Worm (Caenorhabditis elegans): ENCODE results near the gene K09E9.3.

K09E9.3 gene

DNA sequence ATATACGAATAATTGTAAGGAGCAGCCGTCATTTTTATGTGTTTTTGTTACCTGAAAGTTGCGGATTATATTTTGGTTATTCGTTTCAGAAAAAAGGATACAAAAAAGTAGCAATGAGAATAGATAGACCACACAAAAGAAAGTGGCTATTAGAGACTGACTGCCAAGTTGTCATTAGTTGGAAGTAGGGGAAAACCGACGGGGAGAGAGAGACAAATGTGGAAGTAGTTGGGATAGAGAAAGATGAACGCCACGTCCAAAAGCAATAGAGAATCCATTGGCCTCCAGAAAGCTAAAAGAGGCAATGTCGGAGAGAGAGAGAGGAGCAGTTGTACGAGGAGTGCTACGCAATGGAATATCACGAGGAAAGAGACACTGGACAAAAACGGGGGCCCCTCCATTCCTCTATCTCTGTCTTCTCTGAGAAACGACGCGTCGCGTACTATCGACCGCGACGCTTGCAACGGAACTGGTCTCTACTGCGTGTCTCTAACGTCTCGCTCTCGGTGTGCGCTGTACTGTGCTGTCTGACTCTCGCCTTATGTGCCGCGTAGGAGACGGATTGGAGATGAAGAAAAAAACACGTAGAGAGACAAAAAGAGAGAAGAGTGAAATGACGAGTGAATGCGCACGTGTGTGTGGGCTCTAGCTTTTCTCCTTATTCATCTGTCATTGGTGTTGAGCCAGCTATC lies 6.9 kb downstream of the K09E9.3 start, which contains the start of gene rab-14:
TSS of gene rab-14 (minus strand) at position 51 of the 692 bp plus-strand sequence.
- TF ChIP-seq nhr-80 (tag; optimal IDR thresholded peaks at IDR 0.05): no peak
- peak; percentile 93 for TF ChIP-seq zfh-2 (GFP tag; conservative IDR thresholded peaks at IDR 0.05)
- TF ChIP-seq unc-130 (GFP tag; optimal IDR thresholded peaks at IDR 0.05): no peak
- TF ChIP-seq ceh-79 (tag; optimal IDR thresholded peaks at IDR 0.05): no peak
- peak; percentile 28 for TF ChIP-seq lin-54 (GFP tag; optimal IDR thresholded peaks at IDR 0.05)
- TF ChIP-seq lag-1 (GFP tag; IDR thresholded peaks at IDR 0.05): no peak
- no peak for TF ChIP-seq attf-6 (GFP tag; IDR thresholded peaks at IDR 0.05)
- no peak for TF ChIP-seq ztf-28 (GFP tag; IDR thresholded peaks at IDR 0.05)
- TF ChIP-seq madf-6 (GFP tag; IDR thresholded peaks at IDR 0.05): 0 out of 2 replicates have a peak, but pooled peaks have one; percentile 21
- peak; percentile 82 for TF ChIP-seq cebp-1 (GFP tag; IDR thresholded peaks at IDR 0.05)
- TF ChIP-seq cebp-1 (tag; optimal IDR thresholded peaks at IDR 0.05): no peak
- peak; percentile 26 for TF ChIP-seq atf-7 (tag; optimal IDR thresholded peaks at IDR 0.05)
- TF ChIP-seq dpff-1 (tag; optimal IDR thresholded peaks at IDR 0.05): no peak
- TF ChIP-seq hmg-1.2 (GFP tag; IDR thresholded peaks at IDR 0.05): peak; percentile 71; the same call in 1 of the 2 replicates
- TF ChIP-seq repo-1 (tag; optimal IDR thresholded peaks at IDR 0.05): no peak
- peak; percentile 79 for TF ChIP-seq K12H6.12 (tag; optimal IDR thresholded peaks at IDR 0.05)
- no peak for TF ChIP-seq F49E8.2 (tag; optimal IDR thresholded peaks at IDR 0.05; ENCODE audit: insufficient read depth)
- TF ChIP-seq B0336.3 (GFP tag; IDR thresholded peaks at IDR 0.05): no peak
- no peak for TF ChIP-seq ztf-22 (GFP tag; optimal IDR thresholded peaks at IDR 0.05)
- no peak for TF ChIP-seq egl-18 (GFP tag; IDR thresholded peaks at IDR 0.05)
- no peak for TF ChIP-seq Y53G8AR.9 (GFP tag; conservative IDR thresholded peaks at IDR 0.05)
- TF ChIP-seq cebp-2 (GFP tag; IDR thresholded peaks at IDR 0.05): no peak
- peak in 1 of 3 experiments; percentile 70 for TF ChIP-seq lin-35 (GFP tag; optimal IDR thresholded peaks at IDR 0.05)
- TF ChIP-seq F55B11.4 (tag; optimal IDR thresholded peaks at IDR 0.05; ENCODE audit: borderline replicate concordance, insufficient read depth): no peak
- TF ChIP-seq gei-17 (GFP tag; optimal IDR thresholded peaks at IDR 0.05): no peak
- TF ChIP-seq F57C9.4 (tag; optimal IDR thresholded peaks at IDR 0.05): no peak
- TF ChIP-seq hrde-1 (tag; optimal IDR thresholded peaks at IDR 0.05; ENCODE audit: borderline replicate concordance): no peak
- TF ChIP-seq ceh-58 (GFP tag; IDR thresholded peaks at IDR 0.05): no peak
- TF ChIP-seq C06A6.2 (GFP tag; conservative IDR thresholded peaks at IDR 0.05): peak; percentile 41; the same call in 1 of the 2 replicates
- TF ChIP-seq Y53F4B.3 (GFP tag; IDR thresholded peaks at IDR 0.05): no peak
- TF ChIP-seq Y79H2A.3 (GFP tag; conservative IDR thresholded peaks at IDR 0.05): no peak
- no peak for TF ChIP-seq T26A5.8 (tag; optimal IDR thresholded peaks at IDR 0.05)
- TF ChIP-seq bed-2 (GFP tag; IDR thresholded peaks at IDR 0.05): no peak
- no peak for TF ChIP-seq fkh-3 (tag; optimal IDR thresholded peaks at IDR 0.05)
- TF ChIP-seq mes-4 (tag; optimal IDR thresholded peaks at IDR 0.05): no peak
- TF ChIP-seq F10E7.11 (tag; optimal IDR thresholded peaks at IDR 0.05): no peak
- TF ChIP-seq snpc-3.4 (tag; optimal IDR thresholded peaks at IDR 0.05): no peak
- no peak for TF ChIP-seq hsf-1 (GFP tag; IDR thresholded peaks at IDR 0.05)
- TF ChIP-seq sea-2 (GFP tag; IDR thresholded peaks at IDR 0.05): no peak
- no peak for TF ChIP-seq F37B4.10 (GFP tag; IDR thresholded peaks at IDR 0.05)
- no peak for TF ChIP-seq aptf-3 (GFP tag; IDR thresholded peaks at IDR 0.05)
- no peak for TF ChIP-seq lsy-27 (tag; optimal IDR thresholded peaks at IDR 0.05; ENCODE audit: borderline replicate concordance, insufficient read depth)
- TF ChIP-seq ztf-6 (GFP tag; IDR thresholded peaks at IDR 0.05): no peak
- no peak for TF ChIP-seq B0019.2 (GFP tag; conservative IDR thresholded peaks at IDR 0.05)
- TF ChIP-seq B0035.1 (tag; optimal IDR thresholded peaks at IDR 0.05): no peak
- TF ChIP-seq dox-1 (GFP tag; IDR thresholded peaks at IDR 0.05): peak; percentile 20; the same call in 1 of the 2 replicates
- no peak for TF ChIP-seq egl-44 (GFP tag; IDR thresholded peaks at IDR 0.05)
- TF ChIP-seq madf-8 (GFP tag; conservative IDR thresholded peaks at IDR 0.05): no peak
